Worm (Caenorhabditis elegans) whole organism, late embryonic: Measurements from ENCODE around the gene nex-1.

Experiments used
- C08G9.2 ChIP-seq: sonication (generic microtip); optimal IDR thresholded peaks from 2 replicates; lab custom pipeline; 2016; ENCODE audit warnings: mild to moderate bottlenecking, missing genetic modification characterization, moderate library complexity, missing compliant biosample characterization
- F13H6.1 ChIP-seq: sonication (generic microtip); optimal IDR thresholded peaks from 2 replicates; lab custom pipeline; 2016; ENCODE audit warnings: missing genetic modification characterization, missing compliant biosample characterization
- K02D7.2 ChIP-seq: sonication (generic microtip); optimal IDR thresholded peaks from 2 replicates; lab custom pipeline; 2017; ENCODE audit warnings: mild to moderate bottlenecking, missing genetic modification characterization, missing compliant biosample characterization
- K09A11.1 ChIP-seq: sonication (generic microtip); optimal IDR thresholded peaks from 2 replicates; lab custom pipeline; 2017; ENCODE audit warnings: antibody characterized with exemption, mild to moderate bottlenecking, missing genetic modification characterization, missing compliant biosample characterization; ENCODE audit not compliant: insufficient read depth
- T23F11.4 ChIP-seq: fragments of 200-800 bp; sonication (Bioruptor generic); optimal IDR thresholded peaks from 2 replicates; lab custom pipeline; 2018; ENCODE audit warnings: mild to moderate bottlenecking, missing genetic modification characterization, missing compliant biosample characterization
- Y22D7AL.16 ChIP-seq: sonication (generic microtip); optimal IDR thresholded peaks from 2 replicates; lab custom pipeline; 2016; ENCODE audit warnings: missing genetic modification characterization, missing compliant biosample characterization
- ama-1 ChIP-seq: fragments of 150-350 bp; optimal IDR thresholded peaks from 2 replicates; lab custom pipeline; 2014
- ceh-24 ChIP-seq: sonication (generic microtip); optimal IDR thresholded peaks from 2 replicates; lab custom pipeline; 2016; ENCODE audit warnings: mild to moderate bottlenecking, missing genetic modification characterization, missing compliant biosample characterization
- ceh-30 ChIP-seq: fragments of 150-350 bp; optimal IDR thresholded peaks from 2 replicates; lab custom pipeline; 2014; ENCODE audit warnings: missing biosample characterization, missing genetic modification characterization
- ceh-45 ChIP-seq: fragments of 200-800 bp; sonication (Bioruptor generic); IDR thresholded peaks from 2 replicates; pipeline ENCODE4 v1.3.6; 2022; ENCODE audit warnings: missing genetic modification reagents, missing genetic modification characterization, missing compliant biosample characterization
- ceh-48 ChIP-seq: sonication (generic microtip); optimal IDR thresholded peaks from 2 replicates; lab custom pipeline; 2016; ENCODE audit warnings: missing genetic modification characterization, inconsistent platforms, missing compliant biosample characterization
- ceh-9 ChIP-seq: sonication (generic microtip); optimal IDR thresholded peaks from 2 replicates; lab custom pipeline; 2016; ENCODE audit warnings: mild to moderate bottlenecking, missing genetic modification characterization, inconsistent platforms, missing compliant biosample characterization
- dmd-4 ChIP-seq: sonication (generic microtip); optimal IDR thresholded peaks from 2 replicates; lab custom pipeline; 2016; ENCODE audit warnings: borderline replicate concordance, missing genetic modification characterization, missing compliant biosample characterization
- dve-1 ChIP-seq: sonication (generic microtip); optimal IDR thresholded peaks from 2 replicates; lab custom pipeline; 2017; ENCODE audit warnings: antibody characterized with exemption, mild to moderate bottlenecking, missing genetic modification characterization, missing compliant biosample characterization
- ets-4 ChIP-seq: sonication (generic microtip); optimal IDR thresholded peaks from 2 replicates; lab custom pipeline; 2016; ENCODE audit warnings: missing genetic modification characterization, missing compliant biosample characterization
- eyg-1 ChIP-seq: sonication (generic microtip); optimal IDR thresholded peaks from 2 replicates; lab custom pipeline; 2016; ENCODE audit warnings: missing genotype, missing genetic modification characterization, missing compliant biosample characterization
- fax-1 ChIP-seq: sonication (generic microtip); optimal IDR thresholded peaks from 2 replicates; lab custom pipeline; 2016; ENCODE audit warnings: missing genotype, missing genetic modification characterization, missing compliant biosample characterization
- fkh-6 ChIP-seq: sonication (generic microtip); optimal IDR thresholded peaks from 2 replicates; lab custom pipeline; 2016; ENCODE audit warnings: missing genetic modification characterization, missing compliant biosample characterization
- hlh-13 ChIP-seq: fragments of 200-800 bp; sonication (Bioruptor generic); optimal IDR thresholded peaks from 2 replicates; lab custom pipeline; 2018; ENCODE audit warnings: mild to moderate bottlenecking, missing genetic modification characterization, missing compliant biosample characterization
- hlh-30 ChIP-seq: sonication (generic microtip); optimal IDR thresholded peaks from 2 replicates; lab custom pipeline; 2017; ENCODE audit warnings: antibody characterized with exemption, missing genetic modification characterization, missing compliant biosample characterization; ENCODE audit not compliant: insufficient read depth
- lim-6 ChIP-seq: sonication (generic microtip); optimal IDR thresholded peaks from 2 replicates; lab custom pipeline; 2016; ENCODE audit warnings: missing genetic modification characterization, missing compliant biosample characterization
- nhr-232 ChIP-seq: sonication (generic microtip); optimal IDR thresholded peaks from 2 replicates; lab custom pipeline; 2016; ENCODE audit warnings: missing genetic modification characterization, missing compliant biosample characterization
- pat-9 ChIP-seq: fragments of 200-800 bp; sonication (Bioruptor generic); optimal IDR thresholded peaks from 2 replicates; lab custom pipeline; 2018; ENCODE audit warnings: mild to moderate bottlenecking, missing genetic modification characterization, moderate library complexity, missing compliant biosample characterization
- pax-1 ChIP-seq: fragments of 150-350 bp; optimal IDR thresholded peaks from 2 replicates; lab custom pipeline; 2014; ENCODE audit warnings: missing biosample characterization, missing genetic modification characterization
- pha-2 ChIP-seq: sonication (generic microtip); optimal IDR thresholded peaks from 2 replicates; lab custom pipeline; 2017; ENCODE audit warnings: mild to moderate bottlenecking, missing genetic modification characterization, missing compliant biosample characterization
- pha-4 ChIP-seq: fragments of 150-350 bp; optimal IDR thresholded peaks from 2 replicates; lab custom pipeline; 2018; ENCODE audit warnings: missing biosample characterization, missing genetic modification reagents, missing genetic modification characterization
- pros-1 ChIP-seq: fragments of 150-350 bp; optimal IDR thresholded peaks from 2 replicates; lab custom pipeline; 2014; ENCODE audit warnings: missing biosample characterization, missing genetic modification reagents, missing genetic modification characterization
- sdc-2 ChIP-seq: sonication (generic microtip); optimal IDR thresholded peaks from 2 replicates; lab custom pipeline; 2016; ENCODE audit warnings: missing genotype, missing genetic modification characterization, missing compliant biosample characterization
- sox-4 ChIP-seq: sonication (generic microtip); optimal IDR thresholded peaks from 2 replicates; lab custom pipeline; 2017; ENCODE audit warnings: mild to moderate bottlenecking, missing genetic modification characterization, inconsistent platforms, missing compliant biosample characterization
- syd-9 ChIP-seq: sonication (generic microtip); optimal IDR thresholded peaks from 2 replicates; lab custom pipeline; 2016; ENCODE audit warnings: mild to moderate bottlenecking, missing genetic modification characterization, moderate library complexity, missing compliant biosample characterization
- tbx-2 ChIP-seq: sonication (generic microtip); optimal IDR thresholded peaks from 2 replicates; lab custom pipeline; 2016; ENCODE audit warnings: missing genetic modification characterization, missing compliant biosample characterization
- unc-3 ChIP-seq, 2 experiments: fragments of 200-800 bp in 1 of 2; sonication (Bioruptor generic) in 1 of 2; sonication (generic microtip) in 1 of 2; conservative IDR thresholded peaks in 1 of 2; optimal IDR thresholded peaks in 1 of 2; 2 replicates each; pipeline versions ENCODE4 v1.3.6 to Lab custom; 2016 to 2022; ENCODE audit warnings: missing compliant biosample characterization in 2 of 2, missing genetic modification characterization in 2 of 2, missing genetic modification reagents in 1 of 2
- unc-55 ChIP-seq: sonication (generic microtip); optimal IDR thresholded peaks from 2 replicates; lab custom pipeline; 2017; ENCODE audit warnings: missing biosample characterization, missing genetic modification reagents, missing genetic modification characterization
- unc-86 ChIP-seq: sonication (generic microtip); optimal IDR thresholded peaks from 2 replicates; lab custom pipeline; 2016; ENCODE audit warnings: missing genetic modification characterization, missing compliant biosample characterization
- zip-5 ChIP-seq: sonication (generic microtip); optimal IDR thresholded peaks from 2 replicates; lab custom pipeline; 2016; ENCODE audit warnings: missing genetic modification characterization, missing compliant biosample characterization
- ztf-16 ChIP-seq: sonication (generic microtip); optimal IDR thresholded peaks from 2 replicates; lab custom pipeline; 2017; ENCODE audit warnings: missing genetic modification characterization, missing compliant biosample characterization

The nex-1 gene

ce11 chrIII:5258918-5259317 is 33.5 kb downstream of the nex-1 start, which contains the start of gene gop-2:
TSS of gene gop-2 (plus strand) at chrIII:5259023.
- TF ChIP-seq hlh-13 (GFP tag; lab: Kevin White, UChicago) (no peak), ceh-45 (GFP tag; lab: Robert Waterston, UW) (no peak), lim-6 (no peak), sox-4 (tag; lab: Kevin White, UChicago) (no peak), T23F11.4 (GFP tag; lab: Kevin White, UChicago) (no peak), unc-86 (tag; lab: Kevin White, UChicago) (no peak), Y22D7AL.16 (tag; lab: Kevin White, UChicago) (no peak), fkh-6 (tag; lab: Kevin White, UChicago) (no peak), ceh-24 (tag; lab: Kevin White, UChicago) (no peak), dve-1 (tag; lab: Kevin White, UChicago) (no peak)

- TF ChIP-seq ets-4 (no peak), C08G9.2 (tag; lab: Kevin White, UChicago) (no peak)
These were observed 35.0 kb downstream of the nex-1 start, which contains the start of gene gop-3 for ce11 chrIII:5260394-5260793. TSS of gene gop-3 (plus strand) at chrIII:5260694.

ce11 chrIII:5263299-5263993 is 38.0 kb downstream of the nex-1 start, which contains the start of the genes C34E10.9 and hap-1:
TSS of gene C34E10.9 (minus strand) at chrIII:5263399.
TSS of gene hap-1 (plus strand) at chrIII:5263943.
- no peak for TF ChIP-seq hlh-13 (GFP tag; lab: Kevin White, UChicago)
- no peak for TF ChIP-seq hlh-30 (tag; lab: Kevin White, UChicago)
- no peak for TF ChIP-seq pha-4 (tag; lab: Kevin White, UChicago)
- TF ChIP-seq ceh-48 (tag; lab: Kevin White, UChicago), result no peak
- TF ChIP-seq pros-1, result no peak
- TF ChIP-seq unc-3 (GFP tag; conservative IDR thresholded peaks at IDR 0.05; lab: Robert Waterston, UW), result no peak
- no peak for TF ChIP-seq unc-3 (tag; optimal IDR thresholded peaks at IDR 0.05; lab: Kevin White, UChicago)
- no peak for TF ChIP-seq zip-5 (tag; lab: Kevin White, UChicago)
- no peak for TF ChIP-seq ama-1 (lab: Kevin White, UChicago)
- no peak for TF ChIP-seq syd-9
- TF ChIP-seq pax-1 (tag; lab: Kevin White, UChicago), result no peak
- no peak for TF ChIP-seq pat-9
- TF ChIP-seq ceh-9 (tag; lab: Kevin White, UChicago), result no peak
- TF ChIP-seq, all 69 proteins: peak for 0

- no peak for TF ChIP-seq ztf-16
- TF ChIP-seq fax-1 (tag; lab: Kevin White, UChicago), result no peak
- no peak for TF ChIP-seq F13H6.1 (tag; lab: Kevin White, UChicago)
- TF ChIP-seq K02D7.2 (tag; lab: Kevin White, UChicago), result no peak
- no peak for TF ChIP-seq pha-2 (tag; lab: Kevin White, UChicago)
- TF ChIP-seq sdc-2 (tag; lab: Kevin White, UChicago), result no peak
- no peak for TF ChIP-seq ceh-48 (tag; lab: Kevin White, UChicago)
- no peak for TF ChIP-seq nhr-232 (tag; lab: Kevin White, UChicago)
- no peak for TF ChIP-seq K09A11.1 (tag; lab: Kevin White, UChicago)
- no peak for TF ChIP-seq ceh-30 (tag; lab: Kevin White, UChicago)
- no peak for TF ChIP-seq unc-55 (GFP tag; lab: Kevin White, UChicago)
- no peak for TF ChIP-seq dmd-4 (tag; lab: Kevin White, UChicago)
- no peak for TF ChIP-seq syd-9
- no peak for TF ChIP-seq tbx-2
- TF ChIP-seq eyg-1 (tag; lab: Kevin White, UChicago), result no peak
These were observed 39.4 kb downstream of the nex-1 start, which contains the start of gene gro-1 for ce11 chrIII:5264813-5265212. TSS of gene gro-1 (plus strand) at chrIII:5265113.
